Worm (Caenorhabditis elegans): ENCODE measurements around the gene mccc-1.

- TF ChIP-seq ceh-36 (tag; optimal IDR thresholded peaks at IDR 0.05) (no peak), tbx-37 (GFP tag; conservative IDR thresholded peaks at IDR 0.05) (no peak), hnd-1 (tag; optimal IDR thresholded peaks at IDR 0.05) (no peak), ama-1 (optimal IDR thresholded peaks at IDR 0.05) (no peak), ets-7 (tag; optimal IDR thresholded peaks at IDR 0.05) (no peak), tra-4 (tag; optimal IDR thresholded peaks at IDR 0.05) (no peak), sea-1 (GFP tag; conservative IDR thresholded peaks at IDR 0.05) (no peak), F13C5.2 (tag; optimal IDR thresholded peaks at IDR 0.05) (no peak), B0310.2 (tag; optimal IDR thresholded peaks at IDR 0.05) (no peak), tbx-11 (GFP tag; IDR thresholded peaks at IDR 0.05) (no peak), flt-1 (GFP tag; IDR thresholded peaks at IDR 0.05) (no peak), scrt-1 (GFP tag; IDR thresholded peaks at IDR 0.05) (no peak), hmbx-1 (tag; optimal IDR thresholded peaks at IDR 0.05) (no peak), hmg-4 (GFP tag; optimal IDR thresholded peaks at IDR 0.05) (no peak)
These were observed 10.5 kb upstream of the mccc-1 start for ce11 chrIV:9873837-9874236.
